Worm (Caenorhabditis elegans): ENCODE results near the gene clec-216.

The clec-216 gene

DNA sequence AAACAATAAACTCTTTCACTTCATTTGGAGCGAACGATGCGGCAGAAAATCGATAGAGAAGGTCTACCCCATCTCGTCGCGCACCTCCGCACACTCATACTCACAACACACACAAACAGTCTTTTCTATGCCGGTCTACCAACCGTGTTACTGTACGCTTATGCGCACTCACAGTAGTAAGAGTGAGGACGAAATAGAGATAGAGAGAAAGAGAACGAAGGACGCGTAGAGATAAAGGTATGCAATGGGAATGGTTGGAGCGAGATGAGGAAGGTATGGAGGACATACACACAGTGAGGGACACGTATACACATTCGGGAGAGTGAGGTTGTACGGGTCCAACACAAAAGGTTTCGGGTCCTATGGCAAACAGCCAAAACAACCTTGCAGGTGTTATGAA, 26.0 kb upstream of the clec-216 start:
- TF ChIP-seq nhr-80 (tag; optimal IDR thresholded peaks at IDR 0.05) (peak; percentile 44), hmg-1.2 (GFP tag; IDR thresholded peaks at IDR 0.05) (peak; percentile 44; the same call in 1 of the 2 replicates), attf-3 (GFP tag; conservative IDR thresholded peaks at IDR 0.05) (no peak), Y95B8A.8 (GFP tag; IDR thresholded peaks at IDR 0.05) (no peak), attf-5 (GFP tag; optimal IDR thresholded peaks at IDR 0.05) (peak; percentile 62), cebp-1 (GFP tag; IDR thresholded peaks at IDR 0.05) (no peak), cebp-1 (tag; optimal IDR thresholded peaks at IDR 0.05) (peak; percentile 44), mcd-1 (GFP tag; IDR thresholded peaks at IDR 0.05) (0 out of 2 replicates have a peak, but pooled peaks have one; percentile 22), attf-6 (GFP tag; IDR thresholded peaks at IDR 0.05) (no peak), dox-1 (GFP tag; IDR thresholded peaks at IDR 0.05) (peak; percentile 44; the same call in 1 of the 2 replicates), ceh-27 (GFP tag; optimal IDR thresholded peaks at IDR 0.05) (peak; percentile 49), snpc-4 (GFP tag; optimal IDR thresholded peaks at IDR 0.05) (no peak), snpc-4 (tag; optimal IDR thresholded peaks at IDR 0.05) (peak in 2 of 4 experiments; percentile 14 to 22), B0336.3 (GFP tag; IDR thresholded peaks at IDR 0.05) (no peak)

ce11 chrV:7977701-7978461, 25.1 kb upstream of the clec-216 start, which contains the start of gene let-413:
let-413 (minus strand) TSS chrV:7977776.
- TF ChIP-seq zfh-2 (GFP tag; conservative IDR thresholded peaks at IDR 0.05), result peak; percentile 15
- no peak for TF ChIP-seq nhr-179 (tag; optimal IDR thresholded peaks at IDR 0.05)
- TF ChIP-seq nhr-80 (tag; optimal IDR thresholded peaks at IDR 0.05), result peak; percentile 70

- no peak for TF ChIP-seq sea-2 (GFP tag; IDR thresholded peaks at IDR 0.05)
- no peak for TF ChIP-seq Y56A3A.18 (GFP tag; IDR thresholded peaks at IDR 0.05)
- no peak for TF ChIP-seq gei-17 (GFP tag; optimal IDR thresholded peaks at IDR 0.05)
- no peak for TF ChIP-seq ceh-40 (GFP tag; IDR thresholded peaks at IDR 0.05)
- no peak for TF ChIP-seq ztf-3 (GFP tag; optimal IDR thresholded peaks at IDR 0.05)
- no peak for TF ChIP-seq rcor-1 (GFP tag; IDR thresholded peaks at IDR 0.05)
- TF ChIP-seq ets-4 (GFP tag; optimal IDR thresholded peaks at IDR 0.05), result no peak
- TF ChIP-seq unc-62 (GFP tag; optimal IDR thresholded peaks at IDR 0.05), result no peak
- TF ChIP-seq ztf-22 (GFP tag; optimal IDR thresholded peaks at IDR 0.05), result no peak
- TF ChIP-seq bed-1 (GFP tag; IDR thresholded peaks at IDR 0.05), result no peak
Measured at ce11 chrV:7971376-7971775, 18.6 kb upstream of the clec-216 start.

DNA sequence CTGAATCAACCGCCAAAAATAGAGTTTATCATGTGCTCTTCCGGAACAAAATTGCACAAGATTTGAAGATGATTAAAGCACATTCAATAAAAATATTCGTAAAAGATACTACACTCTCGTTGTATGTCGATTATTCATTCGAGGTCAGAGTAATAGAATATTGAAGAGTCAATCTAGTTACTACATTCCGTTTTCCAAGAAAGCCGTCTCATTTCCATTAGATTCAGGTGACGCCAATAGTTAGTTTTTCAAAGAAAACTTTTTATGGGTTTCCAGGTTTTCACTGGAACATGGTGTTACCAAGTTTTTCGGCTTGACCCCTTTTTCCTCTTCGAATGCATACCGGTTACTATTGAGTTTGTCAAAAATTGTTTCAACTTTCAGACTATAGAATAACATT, 17.8 kb upstream of the clec-216 start:
- no peak for TF ChIP-seq ztf-18 (tag; optimal IDR thresholded peaks at IDR 0.05)
- TF ChIP-seq B0336.3 (GFP tag; IDR thresholded peaks at IDR 0.05), result no peak
- TF ChIP-seq lsl-1 (GFP tag; optimal IDR thresholded peaks at IDR 0.05), result no peak
- no peak for TF ChIP-seq gei-17 (GFP tag; optimal IDR thresholded peaks at IDR 0.05)
- no peak for TF ChIP-seq rec-8 (tag; optimal IDR thresholded peaks at IDR 0.05)
- TF ChIP-seq ztf-3 (GFP tag; optimal IDR thresholded peaks at IDR 0.05), result no peak
- no peak for TF ChIP-seq tbp1 (GFP tag; optimal IDR thresholded peaks at IDR 0.05)
- TF ChIP-seq hmg-1.2 (GFP tag; IDR thresholded peaks at IDR 0.05), result no peak

ce11 chrV:7969107-7969506, 16.4 kb upstream of the clec-216 start, which contains the start of gene che-7:
che-7 (minus strand) TSS chrV:7969207.
- no peak for TF ChIP-seq hlh-26 (GFP tag; conservative IDR thresholded peaks at IDR 0.05)
- no peak for TF ChIP-seq ceh-40 (GFP tag; IDR thresholded peaks at IDR 0.05)
- no peak for TF ChIP-seq Y95B8A.8 (GFP tag; IDR thresholded peaks at IDR 0.05)
- TF ChIP-seq let-526 (GFP tag; IDR thresholded peaks at IDR 0.05), result no peak
- no peak for TF ChIP-seq ceh-27 (GFP tag; optimal IDR thresholded peaks at IDR 0.05)
- no peak for TF ChIP-seq ztf-6 (GFP tag; IDR thresholded peaks at IDR 0.05)
- TF ChIP-seq athp-1 (tag; optimal IDR thresholded peaks at IDR 0.05), result no peak
- no peak for TF ChIP-seq F55B11.4 (tag; optimal IDR thresholded peaks at IDR 0.05; ENCODE audit: borderline replicate concordance, insufficient read depth)
- no peak for TF ChIP-seq tlf-1 (GFP tag; optimal IDR thresholded peaks at IDR 0.05)
- no peak for TF ChIP-seq ceh-58 (GFP tag; IDR thresholded peaks at IDR 0.05)
- TF ChIP-seq nhr-27 (tag; optimal IDR thresholded peaks at IDR 0.05), result no peak
- TF ChIP-seq attf-6 (GFP tag; IDR thresholded peaks at IDR 0.05), result no peak

Measured in whole organism, young adult.